Worm (Caenorhabditis elegans): Measurements from ENCODE around the gene nsph-4.3.

nsph-4.3 gene

DNA sequence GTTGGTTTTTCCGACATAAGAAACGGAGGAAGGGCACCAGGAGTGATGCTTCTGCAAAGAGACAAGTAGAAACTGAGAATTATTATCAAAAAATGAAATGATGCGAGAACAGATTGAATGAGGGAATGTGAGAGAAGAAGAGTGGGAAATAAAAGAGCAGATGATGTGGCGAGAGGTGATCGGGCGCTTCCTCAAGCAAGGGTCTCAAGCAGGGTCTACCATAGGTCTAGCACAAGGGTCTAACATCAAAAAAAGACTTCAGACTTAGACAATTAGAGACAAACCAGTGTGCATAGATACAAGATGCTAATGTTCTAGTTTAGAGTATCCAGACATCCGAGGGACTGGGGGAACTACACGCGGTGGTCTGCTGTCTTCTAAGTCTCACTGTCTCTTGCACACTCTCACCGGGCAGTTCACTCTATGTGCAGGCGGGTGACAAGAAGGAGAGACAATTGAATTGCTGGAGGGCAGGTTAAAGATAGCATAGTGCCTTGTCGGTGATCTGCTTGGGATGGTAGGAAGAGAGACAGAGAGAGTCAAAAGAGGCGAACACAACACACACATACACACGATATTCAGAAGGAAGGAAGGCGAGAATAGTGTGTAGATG is 38.9 kb downstream of the nsph-4.3 start, which contains the start of gene R13A5.7 (continued):
- TF ChIP-seq snu-23 (GFP tag; optimal IDR thresholded peaks at IDR 0.05) (peak; percentile 82), irx-1 (tag; optimal IDR thresholded peaks at IDR 0.05) (peak; percentile 58), C34B4.2 (tag; optimal IDR thresholded peaks at IDR 0.05) (no peak), unc-130 (tag; optimal IDR thresholded peaks at IDR 0.05) (no peak), mep-1 (tag; optimal IDR thresholded peaks at IDR 0.05) (peak; percentile 84), lin-13 (GFP tag; optimal IDR thresholded peaks at IDR 0.05) (peak; percentile 36), tbx-2 (tag; optimal IDR thresholded peaks at IDR 0.05) (peak; percentile 77), fkh-4 (tag; optimal IDR thresholded peaks at IDR 0.05; ENCODE audit: borderline replicate concordance) (no peak), mef-2 (tag; optimal IDR thresholded peaks at IDR 0.05) (no peak), unc-86 (tag; optimal IDR thresholded peaks at IDR 0.05) (peak; percentile 73), aly-2 (tag; optimal IDR thresholded peaks at IDR 0.05) (no peak), unc-62 (GFP tag; optimal IDR thresholded peaks at IDR 0.05) (no peak), grh-1 (GFP tag; IDR thresholded peaks at IDR 0.05) (no peak), zip-4 (GFP tag; optimal IDR thresholded peaks at IDR 0.05) (peak; percentile 12), nhr-76 (tag; optimal IDR thresholded peaks at IDR 0.05) (no peak), xbp-1 (tag; optimal IDR thresholded peaks at IDR 0.05) (peak; percentile 85), skn-1 (tag; optimal IDR thresholded peaks at IDR 0.05) (peak; percentile 22), lin-14 (GFP tag; optimal IDR thresholded peaks at IDR 0.05) (peak; percentile 97), ceh-82 (tag; optimal IDR thresholded peaks at IDR 0.05) (peak; percentile 64 to 80 (median 68)), egl-13 (tag; optimal IDR thresholded peaks at IDR 0.05) (peak; percentile 40), ceh-63 (GFP tag; optimal IDR thresholded peaks at IDR 0.05) (no peak), ztf-4 (tag; optimal IDR thresholded peaks at IDR 0.05) (peak; percentile 32), vab-15 (tag; optimal IDR thresholded peaks at IDR 0.05) (no peak), fkh-10 (GFP tag; optimal IDR thresholded peaks at IDR 0.05) (peak; percentile 40), tlp-1 (tag; optimal IDR thresholded peaks at IDR 0.05) (no peak), fkh-8 (tag; optimal IDR thresholded peaks at IDR 0.05) (peak; percentile 87), hlh-4 (tag; optimal IDR thresholded peaks at IDR 0.05) (no peak), rnt-1 (tag; optimal IDR thresholded peaks at IDR 0.05) (peak; percentile 76), dsc-1 (tag; optimal IDR thresholded peaks at IDR 0.05) (peak; percentile 59), isw-1 (GFP tag; IDR thresholded peaks at IDR 0.05) (peak; percentile 38), hpl-2 (GFP tag; optimal IDR thresholded peaks at IDR 0.05) (no peak), nhr-12 (tag; optimal IDR thresholded peaks at IDR 0.05) (no peak), zag-1 (tag; optimal IDR thresholded peaks at IDR 0.05) (no peak), C04F5.9 (tag; optimal IDR thresholded peaks at IDR 0.05) (peak; percentile 4), aha-1 (tag; optimal IDR thresholded peaks at IDR 0.05) (no peak), egl-27 (tag; optimal IDR thresholded peaks at IDR 0.05) (peak; percentile 25 to 61), nhr-28 (tag; optimal IDR thresholded peaks at IDR 0.05) (no peak), ceh-88 (GFP tag; IDR thresholded peaks at IDR 0.05) (no peak), C16A3.4 (tag; optimal IDR thresholded peaks at IDR 0.05) (peak; percentile 33), pax-3 (tag; optimal IDR thresholded peaks at IDR 0.05) (peak; percentile 48), sox-4 (tag; optimal IDR thresholded peaks at IDR 0.05) (peak; percentile 10), nhr-11 (tag; optimal IDR thresholded peaks at IDR 0.05) (peak; percentile 61), Y116A8C.19 (tag; optimal IDR thresholded peaks at IDR 0.05; ENCODE audit: borderline replicate concordance) (no peak), dpl-1 (GFP tag; optimal IDR thresholded peaks at IDR 0.05) (peak; percentile 38 to 62 (median 43)), nhr-77 (tag; optimal IDR thresholded peaks at IDR 0.05) (peak; percentile 73), nhr-20 (tag; optimal IDR thresholded peaks at IDR 0.05) (peak; percentile 83), nhr-71 (tag; optimal IDR thresholded peaks at IDR 0.05) (peak; percentile 89), mdl-1 (tag; optimal IDR thresholded peaks at IDR 0.05) (peak in 1 of 2 experiments; percentile 89), swsn-7 (tag; optimal IDR thresholded peaks at IDR 0.05) (peak; percentile 83), elt-2 (tag; optimal IDR thresholded peaks at IDR 0.05) (peak; percentile 39), sup-37 (GFP tag; optimal IDR thresholded peaks at IDR 0.05) (no peak), mab-9 (GFP tag; IDR thresholded peaks at IDR 0.05) (peak; percentile 57; the same call in 1 of the 2 replicates), pqm-1 (tag; optimal IDR thresholded peaks at IDR 0.05) (no peak)

All from whole organism, L1 larva.